Worm (Caenorhabditis elegans) whole organism, L3 larva: ENCODE measurements around the gene T10F2.5.

ENCODE experiments used
- nhr-67 ChIP-seq: fragments of 150-350 bp; optimal IDR thresholded peaks from 2 replicates; lab custom pipeline; 2014; ENCODE audit warnings: missing biosample characterization, missing genetic modification characterization
- skn-1 ChIP-seq: fragments of 150-350 bp; optimal IDR thresholded peaks from 2 replicates; lab custom pipeline; 2014; ENCODE audit warnings: missing biosample characterization, missing genetic modification characterization
- ztf-11 ChIP-seq: fragments of 150-350 bp; optimal IDR thresholded peaks from 2 replicates; lab custom pipeline; 2014; ENCODE audit warnings: missing biosample characterization, missing genetic modification characterization

- no peak for TF ChIP-seq skn-1 (tag; lab: Kevin White, UChicago)
- no peak for TF ChIP-seq nhr-67 (tag; lab: Kevin White, UChicago)
- TF ChIP-seq ztf-11, result no peak
Measured at ce11 chrIII:5165745-5166144, 6.3 kb upstream of the T10F2.5 start.
